Fruit fly (Drosophila melanogaster): Measurements from ENCODE around the gene nac.

Gene nac

dm6 chr3R:8285727-8286344 is 18.0 kb downstream of the nac start:
- TF ChIP-seq psq (optimal IDR thresholded peaks at IDR 0.05) = no peak
- no peak for TF ChIP-seq ttk (optimal IDR thresholded peaks at IDR 0.05)
- TF ChIP-seq h (optimal IDR thresholded peaks at IDR 0.05) = no peak
- no peak for TF ChIP-seq insv (optimal IDR thresholded peaks at IDR 0.05)
- TF ChIP-seq Sin3A (optimal IDR thresholded peaks at IDR 0.05) = no peak
- TF ChIP-seq Myc (optimal IDR thresholded peaks at IDR 0.05) = no peak

dm6 chr3R:8284234-8284633 is 19.6 kb downstream of the nac start:
- TF ChIP-seq psq (optimal IDR thresholded peaks at IDR 0.05) = no peak
- TF ChIP-seq Sin3A (optimal IDR thresholded peaks at IDR 0.05) = no peak
- no peak for TF ChIP-seq insv (optimal IDR thresholded peaks at IDR 0.05)
- no peak for TF ChIP-seq ttk (optimal IDR thresholded peaks at IDR 0.05)
- no peak for TF ChIP-seq h (optimal IDR thresholded peaks at IDR 0.05)
- TF ChIP-seq Myc (optimal IDR thresholded peaks at IDR 0.05) = no peak

dm6 chr3R:8282727-8283126 is 21.1 kb downstream of the nac start:
- TF ChIP-seq psq (optimal IDR thresholded peaks at IDR 0.05) = no peak
- no peak for TF ChIP-seq ttk (optimal IDR thresholded peaks at IDR 0.05)
- TF ChIP-seq Myc (optimal IDR thresholded peaks at IDR 0.05) = no peak
- TF ChIP-seq h (optimal IDR thresholded peaks at IDR 0.05) = no peak
- no peak for TF ChIP-seq insv (optimal IDR thresholded peaks at IDR 0.05)
- TF ChIP-seq Sin3A (optimal IDR thresholded peaks at IDR 0.05) = no peak

dm6 chr3R:8279970-8280369 is 23.9 kb downstream of the nac start:
- no peak for TF ChIP-seq Myc (optimal IDR thresholded peaks at IDR 0.05)
- TF ChIP-seq ttk (optimal IDR thresholded peaks at IDR 0.05) = no peak
- no peak for TF ChIP-seq psq (optimal IDR thresholded peaks at IDR 0.05)
- no peak for TF ChIP-seq h (optimal IDR thresholded peaks at IDR 0.05)
- TF ChIP-seq insv (optimal IDR thresholded peaks at IDR 0.05) = no peak
- no peak for TF ChIP-seq Sin3A (optimal IDR thresholded peaks at IDR 0.05)

dm6 chr3R:8277494-8278293 is 26.1 kb downstream of the nac start, which contains the start of gene ato:
Gene ato (plus strand): TSS chr3R:8278052.
- TF ChIP-seq Sin3A (optimal IDR thresholded peaks at IDR 0.05) = no peak
- no peak for TF ChIP-seq ttk (optimal IDR thresholded peaks at IDR 0.05)
- TF ChIP-seq psq (optimal IDR thresholded peaks at IDR 0.05) = no peak
- no peak for TF ChIP-seq insv (optimal IDR thresholded peaks at IDR 0.05)
- no peak for TF ChIP-seq Myc (optimal IDR thresholded peaks at IDR 0.05)
- no peak for TF ChIP-seq h (optimal IDR thresholded peaks at IDR 0.05)

DNA sequence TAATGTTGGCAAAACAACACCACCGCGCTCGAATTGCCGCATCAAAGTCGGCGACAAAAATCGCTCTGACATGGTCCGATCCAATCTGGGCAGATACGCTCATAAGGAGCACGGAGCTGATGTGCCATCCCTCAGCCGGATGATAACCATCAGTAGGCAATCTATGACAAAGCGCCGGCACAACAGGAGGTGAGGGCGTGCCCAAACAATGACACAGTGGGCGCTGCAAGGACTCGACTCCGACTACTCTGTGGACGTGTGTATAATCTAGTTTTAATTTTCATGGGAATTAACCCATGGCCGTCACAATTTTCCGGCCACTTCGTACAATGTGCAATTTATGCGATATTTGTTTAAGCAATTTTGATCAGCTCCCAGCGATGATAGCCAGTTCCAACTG is 28.8 kb downstream of the nac start:
- no peak for TF ChIP-seq Sin3A (optimal IDR thresholded peaks at IDR 0.05)

- TF ChIP-seq insv (optimal IDR thresholded peaks at IDR 0.05) = no peak
- TF ChIP-seq psq (optimal IDR thresholded peaks at IDR 0.05) = no peak
- no peak for TF ChIP-seq h (optimal IDR thresholded peaks at IDR 0.05)
- no peak for TF ChIP-seq ttk (optimal IDR thresholded peaks at IDR 0.05)
- TF ChIP-seq Myc (optimal IDR thresholded peaks at IDR 0.05) = no peak
- TF ChIP-seq Sin3A (optimal IDR thresholded peaks at IDR 0.05) = no peak
Observed at dm6 chr3R:8272573-8273165, 31.2 kb downstream of the nac start.

dm6 chr3R:8269740-8270139 is 34.1 kb downstream of the nac start, which contains the start of gene CG9630:
Gene CG9630 (minus strand): TSS chr3R:8269896.
- TF ChIP-seq psq (optimal IDR thresholded peaks at IDR 0.05) = no peak

DNA sequence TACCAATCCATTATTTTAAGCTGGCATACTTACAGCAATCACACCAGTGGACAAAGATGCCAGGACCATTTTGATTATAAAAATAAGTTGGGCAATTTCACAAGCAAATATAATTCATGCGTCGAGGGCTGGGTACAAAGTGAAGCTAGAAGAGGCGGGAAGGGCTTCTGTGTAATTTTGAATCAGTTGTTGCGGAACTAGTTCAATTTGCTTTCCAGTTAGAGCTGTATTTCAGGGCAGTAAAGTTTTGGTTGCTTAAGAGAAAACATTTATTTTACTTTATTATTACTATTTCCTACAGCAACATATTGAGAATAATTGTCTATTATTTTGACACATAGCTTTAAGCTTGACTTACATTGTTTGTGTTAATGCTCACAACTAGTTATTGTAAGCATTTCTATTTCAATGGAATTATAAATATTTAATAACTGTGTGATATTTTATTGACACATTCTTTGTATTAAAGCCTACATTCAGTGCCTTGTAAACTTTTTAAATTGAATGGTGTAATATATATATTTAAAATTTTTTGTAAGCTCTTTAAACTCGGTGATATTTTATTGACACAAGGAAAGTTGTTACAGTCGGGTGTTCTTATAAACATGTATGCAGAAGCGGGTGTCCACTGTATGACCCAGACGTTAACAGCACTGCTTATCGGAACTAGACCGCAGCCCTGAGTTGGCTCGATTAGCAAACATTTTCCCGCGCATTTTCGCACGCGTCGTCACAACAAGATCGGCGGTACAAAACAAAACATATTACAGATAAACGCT is 39.3 kb downstream of the nac start, which contains the start of the genes RPA1 and Mcm2:
Gene RPA1, minus strand, starts transcription at position 150 of the 779 bp plus-strand sequence.
Gene Mcm2, plus strand, starts transcription at position 669 of the 779 bp plus-strand sequence.
- TF ChIP-seq Myc (optimal IDR thresholded peaks at IDR 0.05) (no peak), insv (optimal IDR thresholded peaks at IDR 0.05) (no peak), h (optimal IDR thresholded peaks at IDR 0.05) (no peak), Sin3A (optimal IDR thresholded peaks at IDR 0.05) (no peak), psq (optimal IDR thresholded peaks at IDR 0.05) (no peak), ttk (optimal IDR thresholded peaks at IDR 0.05) (no peak)

DNA sequence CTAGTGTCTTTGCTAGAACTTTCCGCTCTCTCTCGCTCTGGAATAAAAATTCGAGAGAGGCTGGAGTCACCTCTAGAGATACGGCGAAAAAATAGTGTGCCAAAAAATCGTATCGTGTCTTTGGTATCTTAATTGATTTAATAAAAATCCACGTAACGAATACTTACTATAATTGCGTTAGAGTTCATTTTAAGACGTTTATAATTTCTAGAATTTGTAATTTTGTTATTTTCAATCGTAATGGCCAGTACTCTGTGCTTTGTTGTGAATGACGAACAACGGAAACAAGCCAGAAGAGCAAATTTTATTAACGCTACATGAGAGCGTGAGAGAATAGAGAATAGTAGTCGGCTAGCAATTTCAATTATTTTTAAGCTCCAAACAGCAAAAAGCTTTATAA is 42.2 kb downstream of the nac start:
- no peak for TF ChIP-seq h (optimal IDR thresholded peaks at IDR 0.05)
- no peak for TF ChIP-seq insv (optimal IDR thresholded peaks at IDR 0.05)
- TF ChIP-seq ttk (optimal IDR thresholded peaks at IDR 0.05) = no peak
- TF ChIP-seq Sin3A (optimal IDR thresholded peaks at IDR 0.05) = no peak
- no peak for TF ChIP-seq psq (optimal IDR thresholded peaks at IDR 0.05)

dm6 chr3R:8256040-8256439 is 47.8 kb downstream of the nac start:
- TF ChIP-seq insv (optimal IDR thresholded peaks at IDR 0.05) = no peak
- no peak for TF ChIP-seq Myc (optimal IDR thresholded peaks at IDR 0.05)
- TF ChIP-seq ttk (optimal IDR thresholded peaks at IDR 0.05) = no peak
- no peak for TF ChIP-seq Sin3A (optimal IDR thresholded peaks at IDR 0.05)
- TF ChIP-seq psq (optimal IDR thresholded peaks at IDR 0.05) = no peak
- TF ChIP-seq h (optimal IDR thresholded peaks at IDR 0.05) = no peak

dm6 chr3R:8254347-8254746 is 49.5 kb downstream of the nac start:
- TF ChIP-seq Myc (optimal IDR thresholded peaks at IDR 0.05) (no peak), ttk (optimal IDR thresholded peaks at IDR 0.05) (no peak), insv (optimal IDR thresholded peaks at IDR 0.05) (no peak), psq (optimal IDR thresholded peaks at IDR 0.05) (no peak), h (optimal IDR thresholded peaks at IDR 0.05) (no peak), Sin3A (optimal IDR thresholded peaks at IDR 0.05) (no peak)

Data from Kc167 (cell line).